Worm (Caenorhabditis elegans): ENCODE data around the gene ergi-2.
A peak's percentile ranks its signal among the peaks of the same experiment; 100 is the strongest.

Gene ergi-2

DNA sequence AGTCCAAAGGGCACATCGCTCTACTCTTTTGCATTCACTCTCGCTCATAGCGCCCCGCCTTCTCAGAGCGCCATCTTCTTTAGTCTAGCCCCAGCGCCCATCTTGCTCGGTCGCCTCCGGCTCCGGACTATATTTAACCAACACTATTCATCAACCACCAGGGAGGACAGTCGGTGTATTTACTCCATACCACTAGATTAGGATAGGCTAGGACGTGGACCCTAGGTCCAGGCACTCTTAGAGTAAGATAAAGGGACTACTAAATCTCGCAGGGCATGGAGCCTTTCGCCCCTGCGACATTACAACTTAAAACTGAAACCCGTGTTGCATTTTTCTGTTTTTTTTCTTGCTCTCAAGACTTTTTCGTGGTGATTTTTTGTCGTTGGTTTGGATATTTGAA is 40.4 kb upstream of the ergi-2 start:
- TF ChIP-seq ceh-39 (tag; optimal IDR thresholded peaks at IDR 0.05) (no peak), nhr-2 (tag; optimal IDR thresholded peaks at IDR 0.05) (no peak), sptf-1 (tag; optimal IDR thresholded peaks at IDR 0.05) (no peak), nhr-12 (tag; optimal IDR thresholded peaks at IDR 0.05) (no peak), elt-1 (tag; optimal IDR thresholded peaks at IDR 0.05; ENCODE audit: borderline replicate concordance, insufficient read depth) (no peak), lin-13 (tag; optimal IDR thresholded peaks at IDR 0.05) (no peak), unc-120 (tag; optimal IDR thresholded peaks at IDR 0.05; ENCODE audit: poor library complexity, severe bottlenecking) (no peak), unc-39 (tag; optimal IDR thresholded peaks at IDR 0.05) (no peak), zip-8 (tag; optimal IDR thresholded peaks at IDR 0.05) (no peak), ceh-83 (GFP tag; optimal IDR thresholded peaks at IDR 0.05) (no peak), tbx-8 (GFP tag; optimal IDR thresholded peaks at IDR 0.05) (no peak), elt-3 (tag; optimal IDR thresholded peaks at IDR 0.05) (no peak), snpc-4 (tag; optimal IDR thresholded peaks at IDR 0.05) (no peak), bed-3 (GFP tag; optimal IDR thresholded peaks at IDR 0.05) (no peak), ces-1 (GFP tag; optimal IDR thresholded peaks at IDR 0.05) (no peak), lin-32 (GFP tag; optimal IDR thresholded peaks at IDR 0.05) (no peak), mep-1 (tag; optimal IDR thresholded peaks at IDR 0.05) (no peak), nhr-76 (tag; optimal IDR thresholded peaks at IDR 0.05) (no peak)

DNA sequence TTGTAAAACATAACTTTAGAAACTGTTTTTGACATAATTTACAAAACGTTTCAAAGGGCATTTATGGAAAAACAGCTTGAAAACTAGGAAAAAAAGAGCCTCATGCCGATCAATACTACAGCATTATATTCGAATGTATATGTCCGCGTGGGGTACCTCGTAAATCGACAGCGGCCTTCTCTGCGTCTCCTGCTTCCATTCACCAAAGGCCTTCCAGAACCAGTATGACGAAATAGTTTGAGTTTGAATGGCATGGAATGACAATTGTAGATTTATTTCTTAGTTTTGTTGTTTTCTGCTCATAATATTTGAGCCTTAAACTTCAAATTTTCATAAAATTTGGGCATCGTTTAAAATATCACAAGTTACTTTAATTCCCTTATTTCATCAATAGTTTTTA is 38.3 kb upstream of the ergi-2 start:
- TF ChIP-seq zip-8 (tag; optimal IDR thresholded peaks at IDR 0.05): no peak
- TF ChIP-seq blmp-1 (tag; optimal IDR thresholded peaks at IDR 0.05): no peak
- TF ChIP-seq lin-32 (GFP tag; optimal IDR thresholded peaks at IDR 0.05): no peak
- TF ChIP-seq nhr-2 (tag; optimal IDR thresholded peaks at IDR 0.05): no peak
- TF ChIP-seq snpc-4 (tag; optimal IDR thresholded peaks at IDR 0.05): no peak
- TF ChIP-seq unc-62 (GFP tag; optimal IDR thresholded peaks at IDR 0.05): no peak
- no peak for TF ChIP-seq nhr-12 (tag; optimal IDR thresholded peaks at IDR 0.05)
- TF ChIP-seq ceh-83 (GFP tag; optimal IDR thresholded peaks at IDR 0.05): no peak

DNA sequence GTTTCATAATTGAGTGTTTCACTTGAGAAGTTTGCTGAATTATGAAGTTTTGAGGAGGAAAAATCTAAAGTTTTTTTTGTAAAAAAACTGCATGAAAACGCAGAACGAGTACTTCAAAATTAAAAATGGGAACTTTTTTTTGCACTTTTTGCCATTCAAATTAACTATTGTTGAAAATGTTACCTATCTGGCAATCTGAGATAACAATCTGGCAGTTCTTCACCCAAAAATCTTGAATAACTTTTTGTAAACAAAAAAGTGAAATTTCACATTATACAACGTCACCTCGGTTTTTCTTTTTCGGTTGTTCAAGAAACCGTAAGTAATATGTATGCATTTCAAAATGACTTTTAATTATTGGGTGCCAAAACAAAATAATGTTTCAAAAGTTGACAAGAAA is 35.4 kb upstream of the ergi-2 start:
- TF ChIP-seq snpc-4 (tag; optimal IDR thresholded peaks at IDR 0.05): no peak
- TF ChIP-seq ham-2 (GFP tag; optimal IDR thresholded peaks at IDR 0.05): no peak
- TF ChIP-seq ceh-43 (GFP tag; optimal IDR thresholded peaks at IDR 0.05): no peak
- TF ChIP-seq ceh-83 (GFP tag; optimal IDR thresholded peaks at IDR 0.05): no peak
- TF ChIP-seq drap-1 (GFP tag; optimal IDR thresholded peaks at IDR 0.05): no peak
- TF ChIP-seq nhr-28 (tag; optimal IDR thresholded peaks at IDR 0.05): no peak
- no peak for TF ChIP-seq pha-4 (tag; optimal IDR thresholded peaks at IDR 0.05)
- no peak for TF ChIP-seq mls-2 (tag; optimal IDR thresholded peaks at IDR 0.05)
- no peak for TF ChIP-seq unc-120 (tag; optimal IDR thresholded peaks at IDR 0.05; ENCODE audit: poor library complexity, severe bottlenecking)
- no peak for TF ChIP-seq unc-62 (GFP tag; optimal IDR thresholded peaks at IDR 0.05)
- no peak for TF ChIP-seq ztf-11 (tag; optimal IDR thresholded peaks at IDR 0.05)
- no peak for TF ChIP-seq nhr-76 (tag; optimal IDR thresholded peaks at IDR 0.05)
- no peak for TF ChIP-seq flh-1 (GFP tag; optimal IDR thresholded peaks at IDR 0.05)

DNA sequence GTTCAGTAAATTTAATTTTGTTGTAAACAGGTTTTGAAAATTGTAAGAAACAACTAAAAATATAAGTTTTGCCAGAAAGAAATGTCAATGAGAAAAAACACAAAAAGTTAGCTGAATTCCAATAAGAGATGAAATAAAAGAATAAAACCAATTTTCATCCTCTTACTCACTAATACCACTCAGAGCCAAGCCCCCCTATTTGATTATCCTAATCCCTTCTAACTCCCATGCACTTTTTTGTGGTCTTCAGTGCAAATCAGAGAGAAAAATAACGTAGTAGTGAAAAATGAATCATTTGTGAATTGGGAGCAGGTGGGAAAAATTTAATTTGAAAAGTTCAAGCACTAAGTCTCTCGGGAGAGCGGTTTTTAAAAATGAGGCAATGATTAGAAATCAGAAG is 34.2 kb upstream of the ergi-2 start:
- TF ChIP-seq ces-1 (GFP tag; optimal IDR thresholded peaks at IDR 0.05) (peak; percentile 98), cnd-1 (tag; optimal IDR thresholded peaks at IDR 0.05) (no peak)

DNA sequence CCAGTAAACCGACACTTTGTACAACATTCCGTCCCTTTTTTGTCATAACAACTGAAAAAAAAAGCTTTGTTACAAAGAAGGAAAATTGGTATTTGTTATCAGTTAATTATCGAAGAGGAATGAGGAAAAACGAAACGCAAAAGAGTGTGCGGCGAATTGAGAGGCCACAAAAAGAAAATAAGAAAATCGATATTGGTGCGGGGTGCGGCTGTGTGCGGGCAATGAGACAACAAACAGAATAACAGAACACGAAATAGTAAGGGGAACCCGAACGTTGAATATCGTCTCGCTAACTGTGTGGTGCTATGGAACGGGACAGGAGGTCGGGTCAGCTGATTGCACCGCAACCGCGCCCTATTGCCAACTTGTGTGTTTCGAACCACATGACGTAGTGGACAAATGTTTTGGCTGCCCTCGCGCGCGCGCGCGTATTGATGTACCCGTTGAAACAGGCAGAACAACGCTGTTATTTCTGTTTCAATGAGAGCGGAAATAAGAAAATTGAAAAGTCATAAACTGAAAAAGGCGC is 33.5 kb upstream of the ergi-2 start, which contains the start of gene C18B12.4:
Gene C18B12.4 (minus strand): TSS at position 51 of the 529 bp plus-strand sequence.
- TF ChIP-seq elt-1 (tag; optimal IDR thresholded peaks at IDR 0.05; ENCODE audit: borderline replicate concordance, insufficient read depth) (peak; percentile 28), unc-39 (tag; optimal IDR thresholded peaks at IDR 0.05) (peak; percentile 92), ceh-43 (GFP tag; optimal IDR thresholded peaks at IDR 0.05) (no peak), cnd-1 (tag; optimal IDR thresholded peaks at IDR 0.05) (peak; percentile 72), zip-8 (tag; optimal IDR thresholded peaks at IDR 0.05) (no peak), nhr-76 (tag; optimal IDR thresholded peaks at IDR 0.05) (no peak), blmp-1 (tag; optimal IDR thresholded peaks at IDR 0.05) (no peak), lsy-2 (tag; optimal IDR thresholded peaks at IDR 0.05) (peak; percentile 59), M03D4.4 (tag; optimal IDR thresholded peaks at IDR 0.05) (peak; percentile 19), nhr-237 (tag; optimal IDR thresholded peaks at IDR 0.05) (peak; percentile 77), nhr-12 (tag; optimal IDR thresholded peaks at IDR 0.05) (no peak), lin-32 (GFP tag; optimal IDR thresholded peaks at IDR 0.05) (no peak), sptf-1 (tag; optimal IDR thresholded peaks at IDR 0.05) (peak; percentile 77), ceh-39 (tag; optimal IDR thresholded peaks at IDR 0.05) (peak; percentile 65), pha-4 (tag; optimal IDR thresholded peaks at IDR 0.05) (peak; percentile 92), lin-13 (tag; optimal IDR thresholded peaks at IDR 0.05) (peak; percentile 89), hlh-1 (tag; optimal IDR thresholded peaks at IDR 0.05) (peak; percentile 99), nhr-28 (tag; optimal IDR thresholded peaks at IDR 0.05) (no peak), snpc-4 (tag; optimal IDR thresholded peaks at IDR 0.05) (no peak), mab-5 (tag; optimal IDR thresholded peaks at IDR 0.05) (no peak), flh-1 (GFP tag; optimal IDR thresholded peaks at IDR 0.05) (no peak), sem-2 (GFP tag; optimal IDR thresholded peaks at IDR 0.05) (no peak), unc-120 (tag; optimal IDR thresholded peaks at IDR 0.05; ENCODE audit: poor library complexity, severe bottlenecking) (peak; percentile 12), elt-3 (tag; optimal IDR thresholded peaks at IDR 0.05) (peak; percentile 20), unc-62 (GFP tag; optimal IDR thresholded peaks at IDR 0.05) (peak; percentile 78), ces-1 (GFP tag; optimal IDR thresholded peaks at IDR 0.05) (no peak), drap-1 (GFP tag; optimal IDR thresholded peaks at IDR 0.05) (peak; percentile 74), ham-2 (GFP tag; optimal IDR thresholded peaks at IDR 0.05) (peak; percentile 90), mls-2 (tag; optimal IDR thresholded peaks at IDR 0.05) (peak; percentile 67), bed-3 (GFP tag; optimal IDR thresholded peaks at IDR 0.05) (no peak), mep-1 (tag; optimal IDR thresholded peaks at IDR 0.05) (peak; percentile 78), nhr-2 (tag; optimal IDR thresholded peaks at IDR 0.05) (peak; percentile 55), tbx-8 (GFP tag; optimal IDR thresholded peaks at IDR 0.05) (peak; percentile 22), ceh-83 (GFP tag; optimal IDR thresholded peaks at IDR 0.05) (no peak), ztf-11 (tag; optimal IDR thresholded peaks at IDR 0.05) (no peak)

Measured in whole organism, mixed stage, embryonic.